Fruit fly (Drosophila melanogaster) whole organism, prepupa: ENCODE data around the gene CG31139.

Experiments
- CG10631 ChIP-seq: fragments of 200-800 bp; sonication (Bioruptor generic); optimal IDR thresholded peaks from 2 replicates; lab custom pipeline; 2016; ENCODE audit warnings: missing biosample characterization, missing genetic modification characterization
- CG10669 ChIP-seq: fragments of 200-800 bp; sonication (Bioruptor generic); optimal IDR thresholded peaks from 3 replicates; lab custom pipeline; 2018; ENCODE audit warnings: missing biosample characterization, mild to moderate bottlenecking, missing genetic modification characterization, moderate library complexity
- CG3032 ChIP-seq: fragments of 200-800 bp; optimal IDR thresholded peaks from 2 replicates; lab custom pipeline; 2019; ENCODE audit warnings: missing biosample characterization, mild to moderate bottlenecking, missing genetic modification characterization, moderate library complexity
- CG31627 ChIP-seq: fragments of 200-800 bp; sonication (Bioruptor generic); optimal IDR thresholded peaks from 3 replicates; lab custom pipeline; 2016; ENCODE audit warnings: missing biosample characterization, missing genetic modification characterization
- CG8119 ChIP-seq: fragments of 200-800 bp; sonication (Bioruptor generic); IDR thresholded peaks from 3 replicates; pipeline ENCODE4 v1.3.6; 2022; ENCODE audit warnings: missing biosample characterization, missing genetic modification characterization
- CG8319 ChIP-seq: fragments of 200-800 bp; sonication (Bioruptor generic); optimal IDR thresholded peaks from 3 replicates; lab custom pipeline; 2016; ENCODE audit warnings: missing biosample characterization, missing genetic modification characterization
- fkh ChIP-seq: fragments of 200-800 bp; sonication (Bioruptor generic); optimal IDR thresholded peaks from 3 replicates; lab custom pipeline; 2017; ENCODE audit warnings: missing biosample characterization, mild to moderate bottlenecking, missing genetic modification characterization, moderate library complexity
- ss ChIP-seq, 2 experiments: fragments of 200-800 bp; sonication (Bioruptor generic); optimal IDR thresholded peaks; 2 replicates in 1 of 2; 3 replicates in 1 of 2; lab custom pipeline; 2017 to 2018; ENCODE audit warnings: mild to moderate bottlenecking in 2 of 2, missing biosample characterization in 2 of 2, missing genetic modification characterization in 2 of 2, moderate library complexity in 1 of 2

- TF ChIP-seq CG8119 (GFP tag; lab: Robert Waterston, UW): peak; percentile 90
- peak; percentile 74 for TF ChIP-seq CG10669 (GFP tag; lab: Kevin White, UChicago)
- peak; percentile 92 to 96 for TF ChIP-seq ss (GFP tag; optimal IDR thresholded peaks at IDR 0.05; lab: Kevin White, UChicago)
- no peak for TF ChIP-seq CG10631 (GFP tag; lab: Kevin White, UChicago)
- peak; percentile 64 for TF ChIP-seq CG3032
- TF ChIP-seq fkh: no peak
- TF ChIP-seq CG8319 (GFP tag; lab: Kevin White, UChicago): peak; percentile 24
- no peak for TF ChIP-seq CG31627 (GFP tag; lab: Kevin White, UChicago)
These were observed 28.0 kb downstream of the CG31139 start, which contains the start of gene wge for dm6 chr3R:22720808-22721306.
